Worm (Caenorhabditis elegans) whole organism, L1 larva: ENCODE data around the gene nop-1.

Source experiments
- blmp-1 ChIP-seq: fragments of 150-350 bp; optimal IDR thresholded peaks from 2 replicates; lab custom pipeline; 2014; ENCODE audit warnings: missing biosample characterization, missing genetic modification characterization
- ces-1 ChIP-seq: fragments of 150-350 bp; optimal IDR thresholded peaks from 2 replicates; lab custom pipeline; 2014; ENCODE audit warnings: missing biosample characterization, missing genetic modification reagents, missing genetic modification characterization
- fkh-10 ChIP-seq: sonication (generic microtip); optimal IDR thresholded peaks from 2 replicates; lab custom pipeline; 2017; ENCODE audit warnings: missing biosample characterization, missing genetic modification reagents, missing genetic modification characterization
- hlh-4 ChIP-seq: sonication (generic microtip); optimal IDR thresholded peaks from 2 replicates; lab custom pipeline; 2016; ENCODE audit warnings: mild to moderate bottlenecking, missing genetic modification characterization, missing compliant biosample characterization
- lin-13 ChIP-seq: fragments of 150-350 bp; optimal IDR thresholded peaks from 2 replicates; lab custom pipeline; 2014; ENCODE audit warnings: missing biosample characterization, missing genetic modification reagents, missing genetic modification characterization
- lin-35 ChIP-seq, 2 experiments: fragments of 150-350 bp; optimal IDR thresholded peaks; 2 replicates each; lab custom pipeline; 2014; ENCODE audit warnings: missing biosample characterization in 2 of 2, missing genetic modification characterization in 2 of 2, missing genetic modification reagents in 2 of 2
- lin-39 ChIP-seq: fragments of 150-350 bp; optimal IDR thresholded peaks from 2 replicates; lab custom pipeline; 2014; ENCODE audit warnings: missing biosample characterization, missing genetic modification reagents, missing genetic modification characterization
- lir-3 ChIP-seq: sonication (generic microtip); optimal IDR thresholded peaks from 2 replicates; lab custom pipeline; 2016; ENCODE audit warnings: mild to moderate bottlenecking, missing genetic modification characterization, moderate library complexity, missing compliant biosample characterization; ENCODE audit not compliant: poor library complexity

DNA sequence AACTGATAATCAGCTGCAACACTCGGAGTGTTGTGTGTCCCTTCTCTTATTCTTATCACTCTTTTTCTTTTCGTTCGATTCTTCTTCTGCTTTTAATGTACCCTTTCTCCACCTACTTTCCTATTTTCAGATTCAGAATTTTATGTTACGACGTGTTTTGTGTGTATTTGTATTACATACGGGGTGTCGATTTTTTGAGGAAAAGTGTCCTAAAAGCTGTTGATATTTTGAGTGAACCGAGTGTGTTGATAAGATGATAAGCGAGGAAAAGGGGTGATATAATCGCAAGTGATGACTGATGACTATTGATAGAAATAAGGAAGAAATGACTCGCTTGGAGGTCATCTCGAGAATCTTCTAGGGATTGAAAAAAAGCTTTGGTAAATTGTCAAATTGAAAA, 22.9 kb downstream of the nop-1 start:
- TF ChIP-seq lir-3 (tag; lab: Kevin White, UChicago) (no peak), blmp-1 (tag; lab: Kevin White, UChicago) (peak; percentile 41), hlh-4 (tag; lab: Kevin White, UChicago) (no peak), ces-1 (GFP tag; lab: Kevin White, UChicago) (no peak), lin-35 (GFP tag; optimal IDR thresholded peaks at IDR 0.05; lab: Kevin White, UChicago) (no peak), lin-39 (tag; lab: Kevin White, UChicago) (no peak), fkh-10 (no peak), lin-13 (GFP tag; lab: Kevin White, UChicago) (no peak)
